Fruit fly (Drosophila melanogaster) whole organism, embryonic: ENCODE measurements around the gene CG33108.
A peak's percentile ranks its signal among the peaks of the same experiment; 100 is the strongest.

ENCODE experiments used
- Abd-B ChIP-seq: fragments of 200-800 bp; sonication (Bioruptor generic); optimal IDR thresholded peaks from 2 replicates; lab custom pipeline; 2018; ENCODE audit warnings: missing biosample characterization, mild to moderate bottlenecking, missing genetic modification characterization, moderate library complexity
- Bgb ChIP-seq: fragments of 200-800 bp; sonication (Bioruptor generic); IDR thresholded peaks from 2 replicates; pipeline ENCODE4 v1.3.6; 2022; ENCODE audit warnings: missing biosample characterization, missing genetic modification characterization; ENCODE audit not compliant: partially characterized antibody
- CG1024 ChIP-seq: fragments of 200-800 bp; sonication (Bioruptor generic); IDR thresholded peaks from 2 replicates; pipeline ENCODE4 v1.3.6; 2022; ENCODE audit warnings: missing biosample characterization, missing genetic modification characterization
- CG10321 ChIP-seq: fragments of 200-800 bp; sonication (Bioruptor generic); IDR thresholded peaks from 2 replicates; pipeline ENCODE4 v1.3.6; 2022; ENCODE audit warnings: missing biosample characterization, missing genetic modification characterization
- CG12236 ChIP-seq: fragments of 200-800 bp; sonication (Bioruptor generic); optimal IDR thresholded peaks from 2 replicates; lab custom pipeline; 2016; ENCODE audit warnings: missing biosample characterization, missing genetic modification characterization
- CG13424 ChIP-seq: fragments of 200-800 bp; sonication (Bioruptor generic); optimal IDR thresholded peaks from 2 replicates; lab custom pipeline; 2019; ENCODE audit warnings: missing biosample characterization, mild to moderate bottlenecking, missing genetic modification characterization, moderate library complexity
- CG13894 ChIP-seq: fragments of 200-800 bp; sonication (Bioruptor generic); optimal IDR thresholded peaks from 3 replicates; lab custom pipeline; 2018; ENCODE audit warnings: missing biosample characterization, mild to moderate bottlenecking, missing genetic modification characterization, moderate library complexity
- CG14860 ChIP-seq: fragments of 200-800 bp; sonication (Bioruptor generic); IDR thresholded peaks from 3 replicates; pipeline ENCODE4 v1.3.6; 2022; ENCODE audit warnings: missing biosample characterization, missing genetic modification characterization; ENCODE audit not compliant: partially characterized antibody
- CG15514 ChIP-seq: fragments of 200-800 bp; sonication (Bioruptor generic); optimal IDR thresholded peaks from 3 replicates; lab custom pipeline; 2017; ENCODE audit warnings: missing biosample characterization, missing genetic modification characterization, mild to moderate bottlenecking, moderate library complexity, missing genetic modification reagents
- CG1832 ChIP-seq: fragments of 200-800 bp; sonication (Bioruptor generic); optimal IDR thresholded peaks from 2 replicates; lab custom pipeline; 2017; ENCODE audit warnings: missing biosample characterization, mild to moderate bottlenecking, missing genetic modification characterization, inconsistent platforms
- CG18476 ChIP-seq: fragments of 200-800 bp; sonication (Bioruptor generic); optimal IDR thresholded peaks from 2 replicates; lab custom pipeline; 2016; ENCODE audit warnings: missing biosample characterization, mild to moderate bottlenecking, missing genetic modification characterization
- CG18599 ChIP-seq: fragments of 200-800 bp; sonication (Bioruptor generic); optimal IDR thresholded peaks from 3 replicates; lab custom pipeline; 2017; ENCODE audit warnings: missing biosample characterization, missing genetic modification characterization, mild to moderate bottlenecking, moderate library complexity, missing genetic modification reagents
- CG2116 ChIP-seq: fragments of 200-800 bp; sonication (Bioruptor generic); optimal IDR thresholded peaks from 3 replicates; lab custom pipeline; 2018; ENCODE audit warnings: missing biosample characterization, mild to moderate bottlenecking, missing genetic modification characterization
- CG32772 ChIP-seq: fragments of 200-800 bp; sonication (Bioruptor generic); IDR thresholded peaks from 2 replicates; pipeline ENCODE4 v1.3.6; 2022; ENCODE audit warnings: missing biosample characterization, missing genetic modification characterization
- CG3407 ChIP-seq: fragments of 200-800 bp; sonication (Bioruptor generic); optimal IDR thresholded peaks from 2 replicates; lab custom pipeline; 2018; ENCODE audit warnings: missing biosample characterization, mild to moderate bottlenecking, missing genetic modification characterization
- CG3847 ChIP-seq: fragments of 200-800 bp; sonication (Bioruptor generic); IDR thresholded peaks from 2 replicates; pipeline ENCODE4 v1.3.6; 2022; ENCODE audit warnings: missing biosample characterization, missing genetic modification characterization
- CG6254 ChIP-seq: fragments of 200-800 bp; sonication (Bioruptor generic); optimal IDR thresholded peaks from 3 replicates; lab custom pipeline; 2017; ENCODE audit warnings: mild to moderate bottlenecking, missing biosample characterization, missing genetic modification reagents, missing genetic modification characterization
- CG7556 ChIP-seq: fragments of 200-800 bp; sonication (Bioruptor generic); optimal IDR thresholded peaks from 2 replicates; lab custom pipeline; 2017; ENCODE audit warnings: missing biosample characterization, mild to moderate bottlenecking, missing genetic modification characterization
- CG7839 ChIP-seq: fragments of 200-800 bp; sonication (Bioruptor generic); optimal IDR thresholded peaks from 3 replicates; lab custom pipeline; 2018; ENCODE audit warnings: missing biosample characterization, mild to moderate bottlenecking, missing genetic modification characterization, moderate library complexity
- CG8388 ChIP-seq: fragments of 200-800 bp; sonication (Bioruptor generic); optimal IDR thresholded peaks from 2 replicates; lab custom pipeline; 2019; ENCODE audit warnings: missing biosample characterization, mild to moderate bottlenecking, missing genetic modification characterization, moderate library complexity
- CG8924 ChIP-seq: fragments of 200-800 bp; optimal IDR thresholded peaks from 3 replicates; lab custom pipeline; 2019; ENCODE audit warnings: missing biosample characterization, mild to moderate bottlenecking, missing genetic modification characterization, moderate library complexity
- CG9437 ChIP-seq: fragments of 200-800 bp; sonication (Bioruptor generic); optimal IDR thresholded peaks from 2 replicates; lab custom pipeline; 2018; ENCODE audit warnings: missing biosample characterization, mild to moderate bottlenecking, missing genetic modification characterization
- CHES-1-like ChIP-seq: fragments of 200-800 bp; sonication (Bioruptor generic); optimal IDR thresholded peaks from 2 replicates; lab custom pipeline; 2016; ENCODE audit warnings: missing biosample characterization, missing genetic modification characterization
- Chrac-16 ChIP-seq: fragments of 200-800 bp; sonication (Bioruptor generic); optimal IDR thresholded peaks from 3 replicates; lab custom pipeline; 2016; ENCODE audit warnings: missing biosample characterization, missing genetic modification characterization
- D19B ChIP-seq: fragments of 200-800 bp; sonication (Bioruptor generic); optimal IDR thresholded peaks from 2 replicates; lab custom pipeline; 2017; ENCODE audit warnings: missing biosample characterization, mild to moderate bottlenecking, missing genetic modification characterization
- Dad ChIP-seq: fragments of 200-800 bp; sonication (Bioruptor generic); optimal IDR thresholded peaks from 3 replicates; lab custom pipeline; 2016; ENCODE audit warnings: missing biosample characterization, missing genetic modification characterization
- Dbx ChIP-seq: fragments of 200-800 bp; sonication (Bioruptor generic); IDR thresholded peaks from 3 replicates; pipeline ENCODE4 v1.3.6; 2022; ENCODE audit warnings: missing biosample characterization, missing genetic modification characterization
- Deaf1 ChIP-seq: fragments of 200-800 bp; optimal IDR thresholded peaks from 3 replicates; lab custom pipeline; 2019; ENCODE audit warnings: missing biosample characterization, mild to moderate bottlenecking, missing genetic modification characterization, moderate library complexity
- Dfd ChIP-seq, 2 experiments: fragments of >200 bp; optimal IDR thresholded peaks; 2 replicates each; lab custom pipeline; 2017; ENCODE audit warnings: missing biosample characterization in 2 of 2, missing genetic modification characterization in 2 of 2
- Dip3 ChIP-seq: fragments of 200-800 bp; sonication (Bioruptor generic); optimal IDR thresholded peaks from 3 replicates; lab custom pipeline; 2016; ENCODE audit warnings: missing biosample characterization, missing genetic modification characterization
- Doc3 ChIP-seq: fragments of 200-800 bp; sonication (Bioruptor generic); IDR thresholded peaks from 3 replicates; pipeline ENCODE4 v1.3.6; 2022; ENCODE audit warnings: missing biosample characterization, missing genetic modification characterization; ENCODE audit not compliant: partially characterized antibody
- ERR ChIP-seq: fragments of 200-800 bp; sonication (Bioruptor generic); optimal IDR thresholded peaks from 2 replicates; lab custom pipeline; 2016; ENCODE audit warnings: missing biosample characterization, missing genetic modification characterization
- Hmr ChIP-seq: fragments of 200-800 bp; sonication (Bioruptor generic); optimal IDR thresholded peaks from 3 replicates; lab custom pipeline; 2017; ENCODE audit warnings: mild to moderate bottlenecking, missing biosample characterization, missing genetic modification reagents, missing genetic modification characterization
- Hr39 ChIP-seq: fragments of >200 bp; optimal IDR thresholded peaks from 2 replicates; lab custom pipeline; 2017
- MBD-R2 ChIP-seq: fragments of 200-800 bp; sonication (Bioruptor generic); IDR thresholded peaks from 2 replicates; pipeline ENCODE4 v1.3.6; 2022; ENCODE audit warnings: missing biosample characterization, missing genetic modification characterization
- Max ChIP-seq: fragments of 200-800 bp; sonication (Bioruptor generic); optimal IDR thresholded peaks from 2 replicates; lab custom pipeline; 2016; ENCODE audit warnings: missing biosample characterization, mild to moderate bottlenecking, missing genetic modification characterization
- Mrtf ChIP-seq: fragments of 200-800 bp; sonication (Bioruptor generic); IDR thresholded peaks from 3 replicates; pipeline ENCODE4 v1.3.6; 2022; ENCODE audit warnings: missing biosample characterization, missing genetic modification characterization
- NK7.1 ChIP-seq: fragments of 200-800 bp; sonication (Bioruptor generic); optimal IDR thresholded peaks from 3 replicates; lab custom pipeline; 2016; ENCODE audit warnings: missing biosample characterization, missing genetic modification characterization
- Ssrp ChIP-seq: fragments of 200-800 bp; sonication (Bioruptor generic); optimal IDR thresholded peaks from 2 replicates; lab custom pipeline; 2018; ENCODE audit warnings: missing biosample characterization, mild to moderate bottlenecking, missing genetic modification characterization, moderate library complexity
- Stat92E ChIP-seq, 3 experiments: fragments of >200 bp in 2 of 3; fragments of 200-800 bp in 1 of 3; sonication (Bioruptor generic) in 1 of 3; optimal IDR thresholded peaks; 2 replicates each; lab custom pipeline; 2017 to 2019; ENCODE audit warnings: missing biosample characterization in 3 of 3, missing genetic modification characterization in 3 of 3, mild to moderate bottlenecking in 1 of 3, moderate library complexity in 1 of 3
- Xrp1 ChIP-seq: fragments of 200-800 bp; sonication (Bioruptor generic); IDR thresholded peaks from 2 replicates; pipeline ENCODE4 v1.3.6; 2022; ENCODE audit warnings: missing biosample characterization, missing genetic modification characterization
- abd-A ChIP-seq: fragments of 200-800 bp; sonication (Bioruptor generic); optimal IDR thresholded peaks from 3 replicates; lab custom pipeline; 2019; ENCODE audit warnings: missing biosample characterization, mild to moderate bottlenecking, missing genetic modification characterization, moderate library complexity
- cato ChIP-seq: fragments of 200-800 bp; sonication (Bioruptor generic); optimal IDR thresholded peaks from 2 replicates; lab custom pipeline; 2016; ENCODE audit warnings: missing biosample characterization, missing genetic modification characterization, borderline replicate concordance
- cg ChIP-seq: fragments of 200-800 bp; sonication (Bioruptor generic); optimal IDR thresholded peaks from 3 replicates; lab custom pipeline; 2019; ENCODE audit warnings: missing biosample characterization, mild to moderate bottlenecking, missing genetic modification characterization, moderate library complexity
- crc ChIP-seq: fragments of 200-800 bp; sonication (Bioruptor generic); optimal IDR thresholded peaks from 2 replicates; lab custom pipeline; 2016; ENCODE audit warnings: missing biosample characterization, missing genetic modification characterization
- da ChIP-seq: fragments of 200-800 bp; sonication (Bioruptor generic); optimal IDR thresholded peaks from 2 replicates; lab custom pipeline; 2016; ENCODE audit warnings: missing biosample characterization, missing genetic modification characterization
- emc ChIP-seq: fragments of 200-800 bp; sonication (Bioruptor generic); optimal IDR thresholded peaks from 2 replicates; lab custom pipeline; 2016; ENCODE audit warnings: missing biosample characterization, missing genetic modification characterization
- gfzf ChIP-seq: fragments of 200-800 bp; sonication (Bioruptor generic); optimal IDR thresholded peaks from 2 replicates; lab custom pipeline; 2016; ENCODE audit warnings: missing biosample characterization, mild to moderate bottlenecking, missing genetic modification characterization, moderate library complexity
- gsb-n ChIP-seq: fragments of 200-800 bp; sonication (Bioruptor generic); optimal IDR thresholded peaks from 3 replicates; lab custom pipeline; 2018; ENCODE audit warnings: missing biosample characterization, mild to moderate bottlenecking, missing genetic modification characterization
- kni ChIP-seq: fragments of 200-800 bp; sonication (Bioruptor generic); optimal IDR thresholded peaks from 3 replicates; lab custom pipeline; 2017; ENCODE audit warnings: mild to moderate bottlenecking, missing biosample characterization, missing genetic modification reagents, missing genetic modification characterization
- zfh2 ChIP-seq: fragments of 200-800 bp; sonication (Bioruptor generic); optimal IDR thresholded peaks from 2 replicates; lab custom pipeline; 2016; ENCODE audit warnings: missing biosample characterization, missing genetic modification characterization

CG33108 gene

dm6 chr3R:23962781-23963222 is 32.7 kb upstream of the CG33108 start, which contains the start of gene CG31140 (continued):
- TF ChIP-seq Dfd (GFP tag; optimal IDR thresholded peaks at IDR 0.05; lab: Kevin White, UChicago), result no peak
- peak; percentile 7 for TF ChIP-seq CG8924
- TF ChIP-seq CG1832 (GFP tag; lab: Kevin White, UChicago), result peak; percentile 90
- no peak for TF ChIP-seq CG9437
- peak; percentile 58 for TF ChIP-seq cg
- no peak for TF ChIP-seq MBD-R2 (GFP tag; lab: Robert Waterston, UW)
- TF ChIP-seq Xrp1 (GFP tag; lab: Robert Waterston, UW), result no peak
- TF ChIP-seq gsb-n, result no peak
- TF ChIP-seq Ssrp (tag; lab: Kevin White, UChicago), result no peak
- no peak for TF ChIP-seq CG32772
- TF ChIP-seq Hr39 (lab: Kevin White, UChicago), result no peak
- TF ChIP-seq Hmr (GFP tag; lab: Kevin White, UChicago), result peak; percentile 38
- no peak for TF ChIP-seq CHES-1-like (GFP tag; lab: Kevin White, UChicago)
- no peak for TF ChIP-seq Max (GFP tag; lab: Kevin White, UChicago)
- no peak for TF ChIP-seq NK7.1
- TF ChIP-seq Dip3 (GFP tag; lab: Kevin White, UChicago), result no peak
- no peak for TF ChIP-seq D19B (GFP tag; lab: Kevin White, UChicago)
- TF ChIP-seq CG13894 (tag; lab: Kevin White, UChicago), result no peak
- TF ChIP-seq Abd-B (GFP tag; lab: Kevin White, UChicago), result no peak
- TF ChIP-seq CG1024 (GFP tag; lab: Robert Waterston, UW), result no peak
- TF ChIP-seq CG8388 (GFP tag; lab: Kevin White, UChicago), result no peak
- TF ChIP-seq kni (GFP tag; lab: Kevin White, UChicago), result no peak
- no peak for TF ChIP-seq CG18476 (GFP tag; lab: Kevin White, UChicago)
- TF ChIP-seq CG7556 (GFP tag; lab: Kevin White, UChicago), result no peak
- TF ChIP-seq gfzf (GFP tag; lab: Kevin White, UChicago), result peak; percentile 55
- TF ChIP-seq CG3407 (GFP tag; lab: Kevin White, UChicago), result no peak
- no peak for TF ChIP-seq zfh2 (GFP tag; lab: Kevin White, UChicago)
- peak; percentile 30; the same call in 1 of the 3 replicates for TF ChIP-seq Doc3
- no peak for TF ChIP-seq CG7839 (tag; lab: Kevin White, UChicago)
- no peak for TF ChIP-seq Dad (GFP tag; lab: Kevin White, UChicago)
- TF ChIP-seq crc (GFP tag; lab: Kevin White, UChicago), result no peak
- TF ChIP-seq CG14860 (GFP tag; lab: Robert Waterston, UW), result no peak
- TF ChIP-seq Chrac-16 (GFP tag; lab: Kevin White, UChicago), result no peak
- TF ChIP-seq Bgb (GFP tag; lab: Robert Waterston, UW), result peak; percentile 30; the same call in 1 of the 2 replicates
- TF ChIP-seq CG18599 (GFP tag; lab: Kevin White, UChicago), result peak; percentile 49
- no peak for TF ChIP-seq CG15514
- TF ChIP-seq CG12236 (GFP tag; lab: Kevin White, UChicago), result no peak
- TF ChIP-seq abd-A (tag; lab: Kevin White, UChicago), result peak; percentile 85
- TF ChIP-seq Mrtf, result no peak
- TF ChIP-seq CG2116 (GFP tag; lab: Kevin White, UChicago), result no peak
- TF ChIP-seq cato (GFP tag; lab: Kevin White, UChicago), result no peak
- TF ChIP-seq Stat92E (GFP tag; optimal IDR thresholded peaks at IDR 0.05; lab: Kevin White, UChicago), result no peak
- no peak for TF ChIP-seq ERR (GFP tag; lab: Kevin White, UChicago)
- TF ChIP-seq CG3847, result no peak
- peak; percentile 70 for TF ChIP-seq CG10321 (GFP tag; lab: Robert Waterston, UW)
- no peak for TF ChIP-seq emc (GFP tag; lab: Kevin White, UChicago)
- peak; percentile 20 for TF ChIP-seq Deaf1 (tag; lab: Kevin White, UChicago)
- TF ChIP-seq CG13424 (tag; lab: Kevin White, UChicago), result no peak
- 0 out of 3 replicates have a peak, but pooled peaks have one; percentile 23 for TF ChIP-seq Dbx (GFP tag; lab: Robert Waterston, UW)
- TF ChIP-seq CG6254 (GFP tag; lab: Kevin White, UChicago), result peak; percentile 6
- TF ChIP-seq da, result no peak
